Fruit fly (Drosophila melanogaster): ENCODE results near the gene spn-A.

Gene spn-A

DNA sequence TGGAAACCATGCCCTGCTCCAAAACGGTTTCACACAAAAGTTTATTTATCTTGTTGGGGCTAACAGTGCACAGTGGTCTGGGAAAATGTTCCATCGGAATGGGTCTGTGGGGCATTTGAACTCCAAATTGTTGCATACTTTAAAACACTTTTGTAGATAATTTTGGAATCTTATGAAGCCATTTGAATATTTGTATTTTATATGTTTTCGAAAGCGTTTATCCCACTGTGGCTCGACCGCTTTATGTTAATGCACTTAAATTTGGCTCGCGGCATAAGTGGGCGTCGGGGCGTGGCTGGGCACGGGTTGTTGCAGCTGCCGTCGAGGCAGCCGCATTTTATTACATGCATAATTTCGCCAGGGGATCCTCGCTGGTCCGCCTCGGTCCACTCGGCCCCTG, 16.0 kb upstream of the spn-A start (continued):
- TF ChIP-seq CG8359 (GFP tag; optimal IDR thresholded peaks at IDR 0.05; ENCODE audit: borderline replicate concordance) (no peak), Xrp1 (GFP tag; IDR thresholded peaks at IDR 0.05) (0 out of 2 replicates have a peak, but pooled peaks have one; percentile 18), sens (GFP tag) (peak; percentile 59), CG14667 (GFP tag; IDR thresholded peaks at IDR 0.05) (no peak), CG13624 (GFP tag; optimal IDR thresholded peaks at IDR 0.05) (no peak), bsh (GFP tag; optimal IDR thresholded peaks at IDR 0.05) (peak in 1 of 2 experiments; percentile 25)

DNA sequence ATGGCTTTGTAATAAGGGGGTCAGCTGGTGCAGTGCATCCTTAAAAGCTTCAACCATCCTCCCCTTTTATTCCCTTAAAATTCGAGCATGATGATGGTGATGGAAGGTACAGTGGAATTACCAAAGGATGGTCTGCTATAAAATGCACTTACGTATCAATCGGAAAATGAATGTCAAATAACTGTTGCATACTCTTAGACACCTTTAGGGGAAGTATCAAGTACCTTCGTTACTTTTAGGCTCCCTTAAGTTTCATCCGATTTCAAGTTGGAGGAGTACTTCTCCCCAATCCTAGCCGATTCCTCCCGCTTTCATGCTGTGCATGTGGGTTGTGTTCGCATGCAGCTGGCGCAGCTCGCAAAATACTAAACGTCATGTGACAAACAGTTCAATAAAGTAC, 14.4 kb upstream of the spn-A start:
- TF ChIP-seq CG17612 (GFP tag; IDR thresholded peaks at IDR 0.05) (peak; percentile 70), CG8290 (GFP tag; optimal IDR thresholded peaks at IDR 0.05) (peak; percentile 64), CG8290 (tag; optimal IDR thresholded peaks at IDR 0.05) (peak in 1 of 2 experiments; percentile 27), CG12391 (tag; optimal IDR thresholded peaks at IDR 0.05) (no peak)

DNA sequence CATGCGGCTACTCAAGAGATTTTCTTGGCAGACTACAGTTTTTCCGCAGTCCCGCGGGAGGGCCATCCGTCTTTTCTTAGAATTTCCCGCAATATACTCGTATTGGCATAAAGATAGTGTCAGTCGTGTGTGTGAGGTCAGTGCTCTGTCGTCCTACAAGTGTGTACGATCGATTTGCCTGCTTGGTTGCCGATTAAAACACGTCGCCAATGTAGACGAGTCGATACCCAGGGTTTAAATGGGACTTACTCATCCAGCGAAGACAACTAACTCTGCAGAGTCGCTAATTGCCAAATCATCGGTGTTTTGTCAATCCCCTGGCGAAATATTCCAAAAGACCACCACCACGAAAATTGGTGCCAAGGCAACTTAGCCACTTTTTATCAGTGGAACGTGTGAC, 10.2 kb upstream of the spn-A start:
- TF ChIP-seq tio (GFP tag; optimal IDR thresholded peaks at IDR 0.05) (no peak), Side (GFP tag; optimal IDR thresholded peaks at IDR 0.05) (no peak), CG2202 (tag; optimal IDR thresholded peaks at IDR 0.05) (no peak), CG7839 (tag; optimal IDR thresholded peaks at IDR 0.05) (no peak), lov (optimal IDR thresholded peaks at IDR 0.05) (no peak), lov (GFP tag; IDR thresholded peaks at IDR 0.05) (no peak), Nf-YB (GFP tag; optimal IDR thresholded peaks at IDR 0.05) (no peak), CG11696 (GFP tag; IDR thresholded peaks at IDR 0.05) (no peak), fd102C (GFP tag; optimal IDR thresholded peaks at IDR 0.05) (no peak), Bteb2 (GFP tag; optimal IDR thresholded peaks at IDR 0.05) (no peak), CG4404 (GFP tag; IDR thresholded peaks at IDR 0.05) (no peak), ham (GFP tag; IDR thresholded peaks at IDR 0.05) (no peak), btn (GFP tag; optimal IDR thresholded peaks at IDR 0.05) (no peak), Ets65A (GFP tag) (peak; percentile 3), CG12769 (tag; optimal IDR thresholded peaks at IDR 0.05) (peak; percentile 33), salm (tag; optimal IDR thresholded peaks at IDR 0.05) (no peak), Dp (GFP tag; optimal IDR thresholded peaks at IDR 0.05) (no peak), Dll (GFP tag; IDR thresholded peaks at IDR 0.05; ENCODE audit: partially characterized antibody) (no peak), Med (GFP tag) (peak; percentile 23), Atf-2 (GFP tag; optimal IDR thresholded peaks at IDR 0.05) (no peak), caup (GFP tag; optimal IDR thresholded peaks at IDR 0.05; ENCODE audit: severe bottlenecking) (no peak), CG2889 (GFP tag; IDR thresholded peaks at IDR 0.05) (no peak), al (GFP tag; IDR thresholded peaks at IDR 0.05) (no peak), CG1647 (GFP tag; optimal IDR thresholded peaks at IDR 0.05) (no peak)

dm6 chr3R:30063704-30064103, 7.9 kb upstream of the spn-A start:
- peak; percentile 61 for TF ChIP-seq exex (tag; optimal IDR thresholded peaks at IDR 0.05)
- peak; percentile 2 for TF ChIP-seq CG1603 (tag; optimal IDR thresholded peaks at IDR 0.05)
- TF ChIP-seq Pdp1 (GFP tag; optimal IDR thresholded peaks at IDR 0.05), result peak in 1 of 2 experiments; percentile 43
- no peak for TF ChIP-seq bbx (GFP tag; IDR thresholded peaks at IDR 0.05; ENCODE audit: partially characterized antibody)
- no peak for TF ChIP-seq CG3281 (GFP tag; optimal IDR thresholded peaks at IDR 0.05)
- peak; percentile 68 for TF ChIP-seq sens (GFP tag)
- no peak for TF ChIP-seq cad (GFP tag; optimal IDR thresholded peaks at IDR 0.05)
- TF ChIP-seq CG14710 (tag; optimal IDR thresholded peaks at IDR 0.05), result no peak
- no peak for TF ChIP-seq zfh2 (GFP tag; optimal IDR thresholded peaks at IDR 0.05)
- TF ChIP-seq ato (GFP tag; IDR thresholded peaks at IDR 0.05; ENCODE audit: partially characterized antibody), result no peak
- no peak for TF ChIP-seq CG8388 (GFP tag; optimal IDR thresholded peaks at IDR 0.05)
- TF ChIP-seq shn (GFP tag; optimal IDR thresholded peaks at IDR 0.05), result no peak
- TF ChIP-seq klu (GFP tag; IDR thresholded peaks at IDR 0.05), result no peak
- TF ChIP-seq CTCF (GFP tag; optimal IDR thresholded peaks at IDR 0.05), result no peak
- no peak for TF ChIP-seq CG10979 (tag; optimal IDR thresholded peaks at IDR 0.05)
- no peak for TF ChIP-seq Myb (GFP tag; optimal IDR thresholded peaks at IDR 0.05)
- TF ChIP-seq sug (tag; optimal IDR thresholded peaks at IDR 0.05), result peak; percentile 78
- TF ChIP-seq HmgZ (tag; optimal IDR thresholded peaks at IDR 0.05), result no peak
